Worm (Caenorhabditis elegans): ENCODE measurements around the gene cnc-3.
A peak's percentile ranks its signal among the peaks of the same experiment; 100 is the strongest.

Gene cnc-3

DNA sequence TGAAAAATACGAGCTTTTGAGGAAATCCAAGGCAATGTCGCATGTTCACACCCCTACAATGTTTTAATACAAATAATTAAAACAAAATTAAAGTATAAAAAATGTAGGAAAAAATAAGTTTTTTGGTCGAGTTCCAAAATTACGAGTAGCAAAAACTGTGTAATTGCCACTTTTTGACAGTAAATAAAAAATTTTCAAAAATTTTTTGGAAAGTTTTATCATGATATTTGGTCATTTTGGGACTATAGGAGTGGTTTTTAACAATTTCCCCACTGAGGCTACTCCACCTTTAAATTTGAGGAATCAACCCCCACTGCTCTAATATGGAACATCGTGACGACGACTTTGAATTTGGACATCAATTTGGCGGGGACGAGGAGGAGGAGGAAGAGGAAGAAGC, 19.6 kb downstream of the cnc-3 start, which contains the start of gene gid-8:
Gene gid-8 (plus strand): TSS at position 301 of the 400 bp plus-strand sequence.
- TF ChIP-seq aha-1 (tag) (no peak), daf-12 (tag; optimal IDR thresholded peaks at IDR 0.05) (no peak), ces-1 (GFP tag; optimal IDR thresholded peaks at IDR 0.05) (no peak)

DNA sequence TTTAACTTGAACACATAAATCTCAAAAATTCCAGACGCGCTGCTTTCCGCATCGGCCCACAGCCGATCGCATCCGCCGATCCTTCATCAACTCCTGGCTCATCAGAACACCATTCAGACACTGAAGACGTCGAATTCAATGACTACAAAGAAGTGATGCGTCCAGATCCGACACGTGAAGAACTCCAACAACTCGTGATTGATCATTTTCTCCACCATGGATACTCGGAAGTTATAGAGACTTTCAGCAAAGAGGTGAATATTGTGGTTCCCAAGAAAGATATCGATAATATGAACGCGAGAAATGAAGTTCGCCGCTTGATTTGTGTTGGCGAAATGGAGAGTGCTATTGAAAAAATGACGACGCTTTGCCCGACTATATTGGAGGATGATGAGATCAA, 21.1 kb downstream of the cnc-3 start:
- TF ChIP-seq ztf-7 (tag; optimal IDR thresholded peaks at IDR 0.05) (no peak), aha-1 (tag) (peak; percentile 91)

DNA sequence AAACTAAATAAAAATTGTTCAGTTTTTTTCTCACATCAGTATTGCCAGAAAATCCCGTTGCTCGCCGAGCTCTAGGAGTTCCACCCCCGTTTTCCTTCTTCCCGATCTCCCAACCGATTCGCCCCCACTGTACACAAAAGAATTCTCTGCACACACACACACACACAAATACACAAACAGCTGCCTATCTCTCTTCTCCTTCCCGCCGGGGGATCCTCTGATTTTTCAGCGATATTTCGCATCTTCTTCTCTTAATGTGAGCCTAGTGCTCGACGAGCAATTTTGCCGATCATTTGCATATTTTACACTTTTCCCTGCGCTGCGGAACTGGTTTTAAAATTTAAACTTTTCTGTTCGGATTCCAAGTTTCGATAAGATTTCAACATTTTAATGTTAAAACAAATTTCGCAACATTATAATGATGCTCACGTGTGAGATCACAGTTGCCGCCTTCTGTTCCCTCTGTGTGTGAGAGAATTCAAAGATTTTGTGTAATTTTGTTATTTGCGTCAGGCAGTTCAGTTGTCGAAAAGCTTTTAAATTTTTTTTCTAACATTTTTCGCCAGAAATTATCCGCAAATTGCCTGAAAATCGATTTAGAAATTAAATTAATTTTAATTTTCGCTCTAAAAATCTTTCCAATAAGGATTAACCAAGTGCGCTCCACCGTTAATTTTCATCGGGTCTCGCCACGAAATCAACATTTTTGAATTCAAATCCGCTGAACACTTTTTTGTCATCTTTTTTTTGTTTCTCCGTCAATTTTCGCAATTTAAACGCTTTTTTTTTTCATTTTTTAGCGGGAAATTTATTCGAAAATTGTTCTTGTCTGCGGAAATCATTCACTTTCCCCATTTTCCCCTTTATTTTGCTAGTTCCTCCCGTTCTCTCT, 23.5 kb downstream of the cnc-3 start:
- TF ChIP-seq T20F7.1 (GFP tag; optimal IDR thresholded peaks at IDR 0.05), result no peak
- no peak for TF ChIP-seq nhr-76 (tag; optimal IDR thresholded peaks at IDR 0.05)
- no peak for TF ChIP-seq snpc-1.2 (GFP tag; IDR thresholded peaks at IDR 0.05)
- peak; percentile 51 for TF ChIP-seq nhr-28 (tag; optimal IDR thresholded peaks at IDR 0.05)
- peak in 1 of 2 experiments; percentile 84 for TF ChIP-seq lsy-2 (tag; optimal IDR thresholded peaks at IDR 0.05)
- peak; percentile 18 for TF ChIP-seq F37D6.2 (tag; optimal IDR thresholded peaks at IDR 0.05)
- TF ChIP-seq nhr-10 (tag; optimal IDR thresholded peaks at IDR 0.05), result no peak
- no peak for TF ChIP-seq zip-11 (GFP tag; IDR thresholded peaks at IDR 0.05)
- TF ChIP-seq ztf-7 (tag; optimal IDR thresholded peaks at IDR 0.05), result no peak
- TF ChIP-seq attf-4 (tag; optimal IDR thresholded peaks at IDR 0.05), result no peak
- no peak for TF ChIP-seq unc-39 (tag; optimal IDR thresholded peaks at IDR 0.05)
- no peak for TF ChIP-seq daf-19 (GFP tag; conservative IDR thresholded peaks at IDR 0.05)
- TF ChIP-seq ZK546.5 (tag; optimal IDR thresholded peaks at IDR 0.05), result no peak
- TF ChIP-seq pha-4 (GFP tag; IDR thresholded peaks at IDR 0.05), result no peak
- no peak for TF ChIP-seq pha-4 (tag; optimal IDR thresholded peaks at IDR 0.05)
- peak; percentile 77 for TF ChIP-seq mes-2 (tag; optimal IDR thresholded peaks at IDR 0.05; ENCODE audit: poor library complexity, severe bottlenecking)
- TF ChIP-seq zfp-3 (GFP tag; conservative IDR thresholded peaks at IDR 0.05), result no peak
- TF ChIP-seq zip-2 (tag; optimal IDR thresholded peaks at IDR 0.05), result no peak
- TF ChIP-seq madf-9 (GFP tag; conservative IDR thresholded peaks at IDR 0.05), result no peak
- TF ChIP-seq R02D3.7 (tag; optimal IDR thresholded peaks at IDR 0.05), result no peak
- no peak for TF ChIP-seq F49E8.2 (tag; optimal IDR thresholded peaks at IDR 0.05; ENCODE audit: borderline replicate concordance)
- peak; percentile 52; the same call in 1 of the 2 replicates for TF ChIP-seq vab-7 (GFP tag; IDR thresholded peaks at IDR 0.05)
- no peak for TF ChIP-seq ceh-82 (tag; optimal IDR thresholded peaks at IDR 0.05)
- peak; percentile 70 for TF ChIP-seq nhr-77 (tag; optimal IDR thresholded peaks at IDR 0.05)
- no peak for TF ChIP-seq daf-12 (tag; optimal IDR thresholded peaks at IDR 0.05)
- TF ChIP-seq mdt-29 (GFP tag; IDR thresholded peaks at IDR 0.05), result no peak
- peak; percentile 97 for TF ChIP-seq aha-1 (tag)
- no peak for TF ChIP-seq Y48G9A.11 (GFP tag; IDR thresholded peaks at IDR 0.05)
- no peak for TF ChIP-seq Y75B8A.6 (GFP tag; IDR thresholded peaks at IDR 0.05)
- no peak for TF ChIP-seq egl-43 (GFP tag; IDR thresholded peaks at IDR 0.05)
- 0 out of 2 replicates have a peak, but pooled peaks have one; percentile 14 for TF ChIP-seq ZK337.2 (GFP tag; IDR thresholded peaks at IDR 0.05)
- TF ChIP-seq daf-16 (GFP tag; optimal IDR thresholded peaks at IDR 0.05), result no peak
- peak; percentile 61 for TF ChIP-seq daf-16 (tag; optimal IDR thresholded peaks at IDR 0.05)
- TF ChIP-seq unc-62 (GFP tag; optimal IDR thresholded peaks at IDR 0.05 in 1 of 2), result peak in 1 of 2 experiments; percentile 9
- TF ChIP-seq unc-62 (tag; optimal IDR thresholded peaks at IDR 0.05), result no peak
- peak; percentile 17 for TF ChIP-seq hlh-30 (tag; optimal IDR thresholded peaks at IDR 0.05; ENCODE audit: insufficient read depth)
- TF ChIP-seq lin-38 (GFP tag; IDR thresholded peaks at IDR 0.05), result peak; percentile 95
- TF ChIP-seq nhr-42 (GFP tag; IDR thresholded peaks at IDR 0.05), result no peak
- peak; percentile 87 for TF ChIP-seq dpl-1 (GFP tag; optimal IDR thresholded peaks at IDR 0.05)
- no peak for TF ChIP-seq sdz-12 (GFP tag; optimal IDR thresholded peaks at IDR 0.05)
- peak; percentile 7 for TF ChIP-seq hlh-11 (tag; optimal IDR thresholded peaks at IDR 0.05)
- no peak for TF ChIP-seq php-3 (GFP tag; IDR thresholded peaks at IDR 0.05)
- peak; percentile 57 for TF ChIP-seq lin-13 (GFP tag; optimal IDR thresholded peaks at IDR 0.05)
- no peak for TF ChIP-seq Y5F2A.4 (GFP tag; optimal IDR thresholded peaks at IDR 0.05)
- no peak for TF ChIP-seq tag-97 (GFP tag; IDR thresholded peaks at IDR 0.05)

Measured in whole organism, L4 larva.